Worm (Caenorhabditis elegans) whole organism, L4 larva: ENCODE measurements around the gene chk-1.

ENCODE experiments used
- D1046.2 ChIP-seq: fragments of 200-800 bp; sonication (Bioruptor generic); IDR thresholded peaks from 2 replicates; pipeline ENCODE4 v1.3.6; 2022; ENCODE audit warnings: missing genetic modification characterization, missing compliant biosample characterization
- F37D6.2 ChIP-seq: sonication (generic microtip); optimal IDR thresholded peaks from 2 replicates; lab custom pipeline; 2016; ENCODE audit warnings: mild to moderate bottlenecking, missing genetic modification characterization, missing compliant biosample characterization
- F44E2.7 ChIP-seq: fragments of 200-800 bp; sonication (Bioruptor generic); IDR thresholded peaks from 2 replicates; pipeline ENCODE4 v2.1.2; 2022; ENCODE audit warnings: missing genetic modification characterization, missing compliant biosample characterization
- R02D3.7 ChIP-seq: fragments of 150-350 bp; sonication (generic microtip); optimal IDR thresholded peaks from 3 replicates; lab custom pipeline; 2014; ENCODE audit warnings: missing biosample characterization, missing genetic modification characterization
- T26A8.4 ChIP-seq: fragments of 200-800 bp; sonication (Bioruptor generic); IDR thresholded peaks from 2 replicates; pipeline ENCODE4 v1.3.6; 2022; ENCODE audit warnings: missing genetic modification characterization, missing compliant biosample characterization
- Y48G9A.11 ChIP-seq: fragments of 200-800 bp; sonication (Bioruptor generic); IDR thresholded peaks from 2 replicates; pipeline ENCODE4 v1.3.6; 2022; ENCODE audit warnings: missing genetic modification reagents, missing genetic modification characterization, missing compliant biosample characterization
- ama-1 ChIP-seq: fragments of 150-350 bp; optimal IDR thresholded peaks from 2 replicates; lab custom pipeline; 2014; ENCODE audit warnings: inconsistent platforms, mixed read lengths
- ceh-28 ChIP-seq: fragments of 150-350 bp; optimal IDR thresholded peaks from 2 replicates; lab custom pipeline; 2014; ENCODE audit warnings: missing biosample characterization, missing genetic modification reagents, missing genetic modification characterization
- ceh-82 ChIP-seq: sonication (generic microtip); optimal IDR thresholded peaks from 2 replicates; lab custom pipeline; 2017; ENCODE audit warnings: missing biosample characterization, missing genetic modification characterization
- daf-12 ChIP-seq: fragments of 150-350 bp; optimal IDR thresholded peaks from 2 replicates; lab custom pipeline; 2014; ENCODE audit warnings: missing biosample characterization, missing genetic modification reagents, missing genetic modification characterization
- daf-16 ChIP-seq, 3 experiments: sonication (generic microtip); optimal IDR thresholded peaks; 2 replicates each; lab custom pipeline; 2016 to 2017; ENCODE audit warnings: missing genetic modification characterization in 3 of 3, missing genetic modification reagents in 3 of 3, mild to moderate bottlenecking in 2 of 3, missing compliant biosample characterization in 2 of 3, missing biosample characterization in 1 of 3, moderate library complexity in 1 of 3
- daf-19 ChIP-seq: fragments of 200-800 bp; sonication (Bioruptor generic); conservative IDR thresholded peaks from 2 replicates; pipeline ENCODE4 v1.3.6; 2022; ENCODE audit warnings: missing genetic modification characterization, missing compliant biosample characterization
- dmd-6 ChIP-seq: fragments of 200-800 bp; sonication (Bioruptor generic); IDR thresholded peaks from 2 replicates; pipeline ENCODE4 v1.3.6; 2022; ENCODE audit warnings: missing genetic modification reagents, missing genetic modification characterization, missing compliant biosample characterization
- dpl-1 ChIP-seq: fragments of 150-350 bp; optimal IDR thresholded peaks from 2 replicates; lab custom pipeline; 2014; ENCODE audit warnings: missing biosample characterization, missing genetic modification reagents, missing genetic modification characterization
- duxl-1 ChIP-seq: sonication (generic microtip); optimal IDR thresholded peaks from 2 replicates; lab custom pipeline; 2016; ENCODE audit warnings: mild to moderate bottlenecking, missing genetic modification characterization, moderate library complexity, missing compliant biosample characterization; ENCODE audit not compliant: poor library complexity
- gei-8 ChIP-seq: fragments of 200-800 bp; sonication (Bioruptor generic); optimal IDR thresholded peaks from 2 replicates; lab custom pipeline; 2018; ENCODE audit warnings: mild to moderate bottlenecking, missing genetic modification characterization, missing compliant biosample characterization
- hif-1 ChIP-seq, 2 experiments: sonication (generic microtip); optimal IDR thresholded peaks; 2 replicates each; lab custom pipeline; 2016 to 2017; ENCODE audit warnings: missing compliant biosample characterization in 2 of 2, missing genetic modification characterization in 2 of 2, missing genetic modification reagents in 2 of 2, missing genotype in 2 of 2, mild to moderate bottlenecking in 1 of 2
- hlh-11 ChIP-seq: fragments of 200-800 bp; sonication (Bioruptor generic); optimal IDR thresholded peaks from 2 replicates; lab custom pipeline; 2018; ENCODE audit warnings: mild to moderate bottlenecking, missing genetic modification characterization, missing compliant biosample characterization
- hlh-30 ChIP-seq: sonication (generic microtip); optimal IDR thresholded peaks from 2 replicates; lab custom pipeline; 2017; ENCODE audit warnings: antibody characterized with exemption, mild to moderate bottlenecking, missing genetic modification characterization, missing compliant biosample characterization; ENCODE audit not compliant: insufficient read depth
- hmg-1.1 ChIP-seq: fragments of 200-800 bp; sonication (Bioruptor generic); IDR thresholded peaks from 2 replicates; pipeline ENCODE4 v1.3.6; 2022; ENCODE audit warnings: missing genetic modification reagents, missing genetic modification characterization, missing compliant biosample characterization
- lin-39 ChIP-seq: fragments of 150-350 bp; optimal IDR thresholded peaks from 2 replicates; lab custom pipeline; 2014; ENCODE audit warnings: missing biosample characterization, missing genetic modification reagents, missing genetic modification characterization
- lsy-2 ChIP-seq, 2 experiments: fragments of 150-350 bp in 1 of 2; sonication (generic microtip) in 1 of 2; optimal IDR thresholded peaks; 2 replicates each; lab custom pipeline; 2014 to 2017; ENCODE audit warnings: missing biosample characterization in 2 of 2, missing genetic modification characterization in 2 of 2
- mdt-29 ChIP-seq: fragments of 200-800 bp; sonication (Bioruptor generic); IDR thresholded peaks from 2 replicates; pipeline ENCODE4 v1.3.6; 2022; ENCODE audit warnings: missing genetic modification reagents, missing genetic modification characterization, missing compliant biosample characterization
- mes-2 ChIP-seq: sonication (generic microtip); optimal IDR thresholded peaks from 2 replicates; lab custom pipeline; 2016; ENCODE audit warnings: missing genotype, mild to moderate bottlenecking, missing genetic modification characterization, missing compliant biosample characterization; ENCODE audit not compliant: poor library complexity, severe bottlenecking
- mxl-2 ChIP-seq: fragments of 200-800 bp; sonication (Bioruptor generic); conservative IDR thresholded peaks from 2 replicates; pipeline ENCODE4 v1.3.6; 2022; ENCODE audit warnings: missing genetic modification reagents, missing genetic modification characterization, missing compliant biosample characterization
- nhr-42 ChIP-seq: fragments of 200-800 bp; sonication (Bioruptor generic); IDR thresholded peaks from 2 replicates; pipeline ENCODE4 v1.3.6; 2022; ENCODE audit warnings: missing genetic modification characterization, missing compliant biosample characterization
- nhr-6 ChIP-seq: fragments of 150-350 bp; optimal IDR thresholded peaks from 2 replicates; lab custom pipeline; 2014; ENCODE audit warnings: missing biosample characterization, missing genetic modification characterization
- nhr-77 ChIP-seq: fragments of 150-350 bp; optimal IDR thresholded peaks from 2 replicates; lab custom pipeline; 2014; ENCODE audit warnings: missing biosample characterization, missing genetic modification characterization
- pha-4 ChIP-seq, 2 experiments: fragments of 150-350 bp in 1 of 2; fragments of 200-800 bp in 1 of 2; sonication (Bioruptor generic) in 1 of 2; IDR thresholded peaks in 1 of 2; optimal IDR thresholded peaks in 1 of 2; 2 replicates each; pipeline versions ENCODE4 v1.3.6 to Lab custom; 2014 to 2022; ENCODE audit warnings: missing genetic modification characterization in 2 of 2, missing genetic modification reagents in 2 of 2, missing biosample characterization in 1 of 2, missing compliant biosample characterization in 1 of 2
- rbr-2 ChIP-seq: sonication (generic microtip); optimal IDR thresholded peaks from 2 replicates; lab custom pipeline; 2016; ENCODE audit warnings: missing genotype, missing genetic modification characterization, missing compliant biosample characterization
- skn-1 ChIP-seq: fragments of 150-350 bp; optimal IDR thresholded peaks from 2 replicates; lab custom pipeline; 2014; ENCODE audit warnings: missing biosample characterization, missing genetic modification characterization
- snpc-1.2 ChIP-seq: fragments of 200-800 bp; sonication (Bioruptor generic); IDR thresholded peaks from 2 replicates; pipeline ENCODE4 v1.3.6; 2022; ENCODE audit warnings: missing genetic modification reagents, missing genetic modification characterization, missing compliant biosample characterization
- spr-1 ChIP-seq: sonication (generic microtip); optimal IDR thresholded peaks from 2 replicates; lab custom pipeline; 2016; ENCODE audit warnings: mild to moderate bottlenecking, missing genetic modification characterization, missing compliant biosample characterization
- tag-97 ChIP-seq: fragments of 200-800 bp; sonication (Bioruptor generic); IDR thresholded peaks from 2 replicates; pipeline ENCODE4 v1.3.6; 2022; ENCODE audit warnings: missing genetic modification characterization, missing compliant biosample characterization
- unc-130 ChIP-seq: sonication (generic microtip); optimal IDR thresholded peaks from 2 replicates; lab custom pipeline; 2016; ENCODE audit warnings: missing genetic modification reagents, missing genetic modification characterization, missing compliant biosample characterization
- unc-39 ChIP-seq: sonication (generic microtip); optimal IDR thresholded peaks from 2 replicates; lab custom pipeline; 2017; ENCODE audit warnings: missing biosample characterization, missing genetic modification characterization
- vab-7 ChIP-seq: fragments of 200-800 bp; sonication (Bioruptor generic); IDR thresholded peaks from 2 replicates; pipeline ENCODE4 v1.3.6; 2022; ENCODE audit warnings: missing genetic modification reagents, missing genetic modification characterization, missing compliant biosample characterization
- zfp-3 ChIP-seq: fragments of 200-800 bp; sonication (Bioruptor generic); conservative IDR thresholded peaks from 2 replicates; pipeline ENCODE4 v1.3.6; 2022; ENCODE audit warnings: missing genetic modification reagents, missing genetic modification characterization, missing compliant biosample characterization
- zip-11 ChIP-seq: fragments of 200-800 bp; sonication (Bioruptor generic); IDR thresholded peaks from 2 replicates; pipeline ENCODE4 v1.3.6; 2022; ENCODE audit warnings: missing genetic modification characterization, missing compliant biosample characterization

chk-1 gene

ce11 chrV:3759419-3759915 is at the start of gene chk-1:
Gene chk-1 (minus strand): TSS chrV:3759469.
- TF ChIP-seq ceh-82 (tag; lab: Kevin White, UChicago) (no peak), F37D6.2 (tag; lab: Kevin White, UChicago) (no peak), pha-4 (GFP tag; IDR thresholded peaks at IDR 0.05; lab: Robert Waterston, UW) (no peak), pha-4 (tag; optimal IDR thresholded peaks at IDR 0.05; lab: Kevin White, UChicago) (peak; percentile 24), unc-130 (GFP tag; lab: Kevin White, UChicago) (no peak), daf-19 (GFP tag; lab: Robert Waterston, UW) (no peak), ceh-28 (tag; lab: Kevin White, UChicago) (no peak), unc-39 (tag; lab: Kevin White, UChicago) (no peak), lsy-2 (tag; optimal IDR thresholded peaks at IDR 0.05; lab: Kevin White, UChicago) (no peak), daf-12 (tag; lab: Kevin White, UChicago) (no peak), hlh-11 (peak; percentile 50), nhr-6 (tag; lab: Kevin White, UChicago) (no peak), T26A8.4 (no peak), zip-11 (GFP tag; lab: Robert Waterston, UW) (no peak), D1046.2 (GFP tag; lab: Robert Waterston, UW) (no peak), daf-16 (GFP tag; optimal IDR thresholded peaks at IDR 0.05; lab: Kevin White, UChicago) (no peak), daf-16 (tag; optimal IDR thresholded peaks at IDR 0.05; lab: Kevin White, UChicago) (no peak), vab-7 (GFP tag; lab: Robert Waterston, UW) (no peak), gei-8 (GFP tag; lab: Kevin White, UChicago) (no peak), ama-1 (lab: Kevin White, UChicago) (no peak), lin-39 (tag; lab: Kevin White, UChicago) (no peak), tag-97 (GFP tag; lab: Robert Waterston, UW) (no peak), dpl-1 (GFP tag; lab: Kevin White, UChicago) (peak; percentile 95), mxl-2 (GFP tag; lab: Robert Waterston, UW) (no peak), R02D3.7 (tag; lab: Kevin White, UChicago) (peak; percentile 88), nhr-42 (GFP tag; lab: Robert Waterston, UW) (no peak), snpc-1.2 (no peak), Y48G9A.11 (peak; percentile 97), nhr-77 (peak; percentile 35), spr-1 (tag; lab: Kevin White, UChicago) (no peak), mdt-29 (GFP tag; lab: Robert Waterston, UW) (no peak), hmg-1.1 (GFP tag; lab: Robert Waterston, UW) (no peak), skn-1 (tag; lab: Kevin White, UChicago) (no peak), rbr-2 (tag; lab: Kevin White, UChicago) (peak; percentile 39), duxl-1 (tag; lab: Kevin White, UChicago) (no peak), dmd-6 (GFP tag; lab: Robert Waterston, UW) (peak; percentile 14; the same call in 1 of the 2 replicates), F44E2.7 (GFP tag; lab: Robert Waterston, UW) (no peak), mes-2 (tag; lab: Kevin White, UChicago) (peak; percentile 83), zfp-3 (GFP tag; lab: Robert Waterston, UW) (no peak), hif-1 (tag; optimal IDR thresholded peaks at IDR 0.05; lab: Kevin White, UChicago) (peak in 1 of 2 experiments; percentile 63), hlh-30 (peak; percentile 52)

DNA sequence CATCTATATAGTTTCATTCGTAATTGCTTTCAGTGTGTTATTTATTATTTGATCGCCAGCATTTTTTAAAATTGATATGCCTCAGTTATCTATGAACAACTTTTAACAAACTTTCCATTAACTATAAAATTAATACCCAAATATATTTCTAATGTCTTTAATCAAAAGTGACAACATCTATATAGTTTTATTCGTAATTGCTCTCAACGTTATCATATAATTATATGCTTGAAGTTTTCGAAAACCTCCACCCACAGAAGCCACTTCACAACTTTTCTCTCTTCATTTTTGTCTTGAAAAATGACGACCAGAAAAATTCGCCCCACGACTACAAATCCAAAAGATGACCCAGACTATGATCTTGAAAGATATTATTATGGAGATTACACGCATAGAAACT is 49.1 kb upstream of the chk-1 start, which contains the start of gene srw-6:
TSS of gene srw-6 (plus strand) at position 301 of the 400 bp plus-strand sequence.
- TF ChIP-seq pha-4 (GFP tag; IDR thresholded peaks at IDR 0.05; lab: Robert Waterston, UW), result no peak
- TF ChIP-seq pha-4 (tag; optimal IDR thresholded peaks at IDR 0.05; lab: Kevin White, UChicago), result no peak
